Worm (Caenorhabditis elegans): ENCODE measurements around the gene smrd-1.

Gene smrd-1

DNA sequence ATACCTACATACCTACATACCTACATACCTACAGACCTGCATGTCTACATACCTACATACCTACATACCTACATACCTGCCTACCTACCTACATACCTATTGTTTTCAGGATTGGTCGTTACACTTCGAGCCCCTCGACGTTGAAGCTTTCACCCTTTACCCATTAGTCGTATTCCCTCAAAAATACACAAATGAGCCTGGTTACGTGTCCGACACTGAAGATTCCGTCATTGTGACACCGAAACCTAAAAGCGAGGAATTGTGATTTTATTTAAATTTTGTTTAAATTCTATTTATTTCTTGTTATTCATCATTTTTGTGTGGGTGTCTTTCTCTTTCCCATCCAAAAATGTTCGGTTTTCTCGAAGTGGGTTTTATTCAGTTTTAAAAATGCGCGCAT lies 43.4 kb upstream of the smrd-1 start, which contains the start of gene D2045.7 (continued):
- no peak for TF ChIP-seq snpc-1.1 (tag; optimal IDR thresholded peaks at IDR 0.05; ENCODE audit: insufficient read depth)
- no peak for TF ChIP-seq let-607 (tag; optimal IDR thresholded peaks at IDR 0.05)

DNA sequence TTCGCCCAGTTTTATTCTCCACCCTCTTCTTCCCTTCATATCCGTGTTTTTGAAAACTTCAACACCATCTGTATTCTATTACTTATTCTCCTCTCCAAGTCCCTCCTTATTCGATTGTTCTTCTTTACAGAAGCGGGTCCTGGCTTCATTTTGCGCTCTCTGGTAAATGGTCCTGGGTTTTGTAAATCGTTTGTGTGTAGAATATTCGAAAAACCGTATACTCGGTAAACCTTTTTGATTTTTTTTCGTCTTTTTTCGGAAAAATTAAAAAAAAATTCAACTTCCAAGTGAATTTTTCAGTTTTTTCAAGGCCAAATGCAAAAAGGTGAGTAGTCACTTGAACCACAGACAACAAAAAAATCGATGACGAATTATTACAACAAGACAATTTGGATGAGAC lies 39.2 kb upstream of the smrd-1 start, which contains the start of gene D2045.9:
TSS of gene D2045.9 (plus strand) at position 301 of the 400 bp plus-strand sequence.
- TF ChIP-seq lin-40 (tag; optimal IDR thresholded peaks at IDR 0.05) (no peak), nhr-179 (tag; optimal IDR thresholded peaks at IDR 0.05) (no peak), madf-3 (GFP tag; IDR thresholded peaks at IDR 0.05) (no peak), F57C9.4 (tag; optimal IDR thresholded peaks at IDR 0.05) (no peak), fkh-3 (tag; optimal IDR thresholded peaks at IDR 0.05) (no peak), F33H1.4 (GFP tag; IDR thresholded peaks at IDR 0.05) (no peak)

DNA sequence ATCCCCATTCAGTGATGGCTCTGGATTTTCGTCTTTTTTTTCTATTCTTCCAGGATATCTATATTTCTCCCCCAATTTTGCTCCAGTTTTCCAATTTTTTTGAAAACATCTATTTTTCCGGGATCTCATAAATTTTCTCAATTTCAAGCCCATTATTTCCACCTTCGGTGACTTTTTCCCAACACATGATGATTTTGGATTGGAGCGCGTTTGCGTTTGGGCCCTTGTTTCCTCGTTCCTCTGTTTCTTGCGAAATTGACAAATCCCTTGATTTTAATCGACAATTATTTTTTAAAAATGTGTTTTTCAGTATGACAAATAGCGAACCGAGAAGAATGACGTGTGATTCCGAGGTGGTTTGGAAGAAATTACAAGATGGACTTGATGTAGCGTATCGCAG lies 35.1 kb upstream of the smrd-1 start, which contains the start of gene cul-1:
TSS of gene cul-1 (plus strand) at position 311 of the 400 bp plus-strand sequence.
- TF ChIP-seq cebp-1 (GFP tag; IDR thresholded peaks at IDR 0.05) (peak; percentile 68; the same call in 1 of the 2 replicates), cebp-1 (tag; optimal IDR thresholded peaks at IDR 0.05) (peak; percentile 88), egl-44 (GFP tag; IDR thresholded peaks at IDR 0.05) (no peak), mcd-1 (GFP tag; IDR thresholded peaks at IDR 0.05) (0 out of 2 replicates have a peak, but pooled peaks have one; percentile 24)

DNA sequence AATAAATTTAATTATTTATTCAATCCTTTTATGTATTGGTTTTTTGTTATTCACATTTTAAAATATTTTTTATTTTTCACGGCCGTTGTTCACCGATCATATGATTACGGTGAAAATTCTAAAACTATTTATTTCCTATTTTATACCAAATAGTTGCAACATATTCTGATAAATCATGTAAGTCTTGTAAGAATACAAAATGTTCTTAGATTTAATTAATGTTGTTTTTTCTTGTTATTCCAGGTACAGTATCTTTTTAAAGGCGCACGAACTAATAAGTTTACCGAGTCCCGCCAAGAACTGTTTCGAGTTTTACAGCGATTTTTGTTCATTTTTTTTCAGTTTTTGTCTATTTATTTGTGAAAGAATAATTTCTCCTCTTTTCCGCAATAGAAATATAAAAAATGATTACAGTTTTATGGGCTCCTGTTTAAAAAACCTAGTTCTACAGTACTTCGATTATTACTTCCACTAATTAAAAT lies 33.8 kb upstream of the smrd-1 start, which contains the start of gene D2045.5:
TSS of gene D2045.5 (minus strand) at position 51 of the 482 bp plus-strand sequence.
- TF ChIP-seq F52B5.7 (tag; optimal IDR thresholded peaks at IDR 0.05) (no peak), nfyb-1 (GFP tag; IDR thresholded peaks at IDR 0.05) (no peak), dpl-1 (GFP tag; optimal IDR thresholded peaks at IDR 0.05) (no peak), let-607 (tag; optimal IDR thresholded peaks at IDR 0.05) (no peak), madf-6 (GFP tag; IDR thresholded peaks at IDR 0.05) (peak; percentile 76), egrh-3 (GFP tag; IDR thresholded peaks at IDR 0.05) (no peak), ztf-3 (GFP tag; optimal IDR thresholded peaks at IDR 0.05) (no peak), sdz-38 (tag; optimal IDR thresholded peaks at IDR 0.05) (no peak), F33H1.4 (GFP tag; IDR thresholded peaks at IDR 0.05) (peak; percentile 77), hlh-26 (GFP tag; conservative IDR thresholded peaks at IDR 0.05) (no peak), Y53G8AR.9 (GFP tag; conservative IDR thresholded peaks at IDR 0.05) (no peak), sea-2 (GFP tag; IDR thresholded peaks at IDR 0.05) (no peak), nhr-120 (GFP tag; IDR thresholded peaks at IDR 0.05) (no peak), hsf-1 (GFP tag; IDR thresholded peaks at IDR 0.05) (no peak), lsl-1 (GFP tag; optimal IDR thresholded peaks at IDR 0.05) (peak; percentile 86), nfya-1 (tag; optimal IDR thresholded peaks at IDR 0.05; ENCODE audit: borderline replicate concordance, insufficient read depth) (no peak), pha-4 (tag; optimal IDR thresholded peaks at IDR 0.05) (no peak), madf-10 (tag; optimal IDR thresholded peaks at IDR 0.05) (no peak), dox-1 (GFP tag; IDR thresholded peaks at IDR 0.05) (no peak), bed-1 (GFP tag; IDR thresholded peaks at IDR 0.05) (no peak), F10E7.11 (tag; optimal IDR thresholded peaks at IDR 0.05) (no peak), B0019.2 (GFP tag; conservative IDR thresholded peaks at IDR 0.05) (no peak), ama-1 (optimal IDR thresholded peaks at IDR 0.05) (no peak), ama-1 (GFP tag; optimal IDR thresholded peaks at IDR 0.05) (no peak), B0035.1 (tag; optimal IDR thresholded peaks at IDR 0.05) (no peak), repo-1 (tag; optimal IDR thresholded peaks at IDR 0.05) (no peak), fkh-3 (tag; optimal IDR thresholded peaks at IDR 0.05) (no peak), ztf-28 (GFP tag; IDR thresholded peaks at IDR 0.05) (no peak), madf-8 (GFP tag; conservative IDR thresholded peaks at IDR 0.05) (peak; percentile 54), xnd-1 (tag; optimal IDR thresholded peaks at IDR 0.05) (peak; percentile 70), efl-1 (GFP tag; optimal IDR thresholded peaks at IDR 0.05) (peak; percentile 33), gei-17 (GFP tag; optimal IDR thresholded peaks at IDR 0.05) (no peak), ztf-26 (tag; optimal IDR thresholded peaks at IDR 0.05) (no peak), tbp1 (GFP tag; optimal IDR thresholded peaks at IDR 0.05) (no peak), ceh-79 (tag; optimal IDR thresholded peaks at IDR 0.05) (no peak)

Data from whole organism, young adult.